Worm (Caenorhabditis elegans) whole organism, L2 larva: ENCODE results near the gene acs-15.
"Not testable (repeated sequence)": the region's sequence is repeated elsewhere in the genome, so short reads cannot be mapped to it uniquely, and the experiment has no call there.

ENCODE experiments used
- C34F6.9 ChIP-seq: fragments of 150-350 bp; optimal IDR thresholded peaks from 2 replicates; lab custom pipeline; 2014; ENCODE audit warnings: missing biosample characterization, missing genetic modification characterization
- R02D3.7 ChIP-seq: fragments of 150-350 bp; optimal IDR thresholded peaks from 2 replicates; lab custom pipeline; 2014; ENCODE audit warnings: missing biosample characterization, missing genetic modification characterization
- Y55F3AM.14 ChIP-seq: fragments of 200-800 bp; sonication (Bioruptor generic); optimal IDR thresholded peaks from 2 replicates; lab custom pipeline; 2018; ENCODE audit warnings: mild to moderate bottlenecking, missing genetic modification characterization, missing compliant biosample characterization
- ZK546.5 ChIP-seq: sonication (generic microtip); optimal IDR thresholded peaks from 2 replicates; lab custom pipeline; 2017; ENCODE audit warnings: missing biosample characterization, missing genetic modification characterization
- alr-1 ChIP-seq: fragments of 150-350 bp; optimal IDR thresholded peaks from 2 replicates; lab custom pipeline; 2014; ENCODE audit warnings: missing biosample characterization, missing genetic modification characterization
- blmp-1 ChIP-seq: sonication (generic microtip); optimal IDR thresholded peaks from 2 replicates; lab custom pipeline; 2017; ENCODE audit warnings: missing genetic modification characterization, mild to moderate bottlenecking, missing compliant biosample characterization, antibody characterized with exemption, moderate library complexity; ENCODE audit not compliant: insufficient read depth
- ceh-16 ChIP-seq: fragments of 150-350 bp; optimal IDR thresholded peaks from 2 replicates; lab custom pipeline; 2014; ENCODE audit warnings: missing biosample characterization, missing genetic modification characterization
- ceh-82 ChIP-seq: fragments of 150-350 bp; optimal IDR thresholded peaks from 2 replicates; lab custom pipeline; 2014; ENCODE audit warnings: missing biosample characterization, missing genetic modification characterization
- egl-27 ChIP-seq: sonication (generic microtip); optimal IDR thresholded peaks from 3 replicates; lab custom pipeline; 2017; ENCODE audit warnings: missing biosample characterization, missing genetic modification reagents, missing genetic modification characterization
- elt-1 ChIP-seq: fragments of 150-350 bp; optimal IDR thresholded peaks from 2 replicates; lab custom pipeline; 2014; ENCODE audit warnings: missing biosample characterization, missing genetic modification characterization
- elt-3 ChIP-seq: sonication (generic microtip); optimal IDR thresholded peaks from 2 replicates; lab custom pipeline; 2017; ENCODE audit warnings: missing biosample characterization, missing genetic modification characterization
- fos-1 ChIP-seq: fragments of 150-350 bp; optimal IDR thresholded peaks from 2 replicates; lab custom pipeline; 2014; ENCODE audit warnings: missing biosample characterization, missing genetic modification characterization
- gmeb-1 ChIP-seq: fragments of 150-350 bp; optimal IDR thresholded peaks from 2 replicates; lab custom pipeline; 2014; ENCODE audit warnings: missing biosample characterization, missing genetic modification characterization
- lin-13 ChIP-seq: fragments of 150-350 bp; optimal IDR thresholded peaks from 2 replicates; lab custom pipeline; 2014; ENCODE audit warnings: missing biosample characterization, missing genetic modification reagents, missing genetic modification characterization
- lin-39 ChIP-seq: fragments of 150-350 bp; optimal IDR thresholded peaks from 2 replicates; lab custom pipeline; 2014; ENCODE audit warnings: missing biosample characterization, missing genetic modification reagents, missing genetic modification characterization
- lsy-2 ChIP-seq, 2 experiments: fragments of 150-350 bp in 1 of 2; sonication (generic microtip) in 1 of 2; optimal IDR thresholded peaks; 2 replicates each; lab custom pipeline; 2014 to 2017; ENCODE audit warnings: missing biosample characterization in 2 of 2, missing genetic modification characterization in 2 of 2
- mab-5 ChIP-seq: fragments of 150-350 bp; optimal IDR thresholded peaks from 2 replicates; lab custom pipeline; 2014; ENCODE audit warnings: missing biosample characterization, missing genetic modification characterization
- nhr-12 ChIP-seq: fragments of 150-350 bp; optimal IDR thresholded peaks from 2 replicates; lab custom pipeline; 2014; ENCODE audit warnings: missing biosample characterization, missing genetic modification characterization
- nhr-129 ChIP-seq: fragments of 150-350 bp; optimal IDR thresholded peaks from 2 replicates; lab custom pipeline; 2014; ENCODE audit warnings: missing biosample characterization, missing genetic modification characterization
- nhr-21 ChIP-seq: fragments of 150-350 bp; optimal IDR thresholded peaks from 2 replicates; lab custom pipeline; 2014; ENCODE audit warnings: missing biosample characterization, missing genetic modification characterization
- nhr-25 ChIP-seq: fragments of 150-350 bp; sonication (generic microtip); optimal IDR thresholded peaks from 3 replicates; lab custom pipeline; 2014; ENCODE audit warnings: missing biosample characterization, missing genetic modification characterization
- nhr-6 ChIP-seq: fragments of 150-350 bp; optimal IDR thresholded peaks from 2 replicates; lab custom pipeline; 2014; ENCODE audit warnings: missing biosample characterization, missing genetic modification characterization
- nhr-77 ChIP-seq: fragments of 150-350 bp; optimal IDR thresholded peaks from 2 replicates; lab custom pipeline; 2014; ENCODE audit warnings: missing biosample characterization, missing genetic modification characterization
- peb-1 ChIP-seq: fragments of 150-350 bp; optimal IDR thresholded peaks from 2 replicates; lab custom pipeline; 2014; ENCODE audit warnings: missing biosample characterization, missing genetic modification characterization
- sem-4 ChIP-seq: fragments of 150-350 bp; optimal IDR thresholded peaks from 2 replicates; lab custom pipeline; 2014; ENCODE audit warnings: missing biosample characterization, missing genetic modification reagents, missing genetic modification characterization
- skn-1 ChIP-seq: sonication (generic microtip); optimal IDR thresholded peaks from 2 replicates; lab custom pipeline; 2017; ENCODE audit warnings: missing biosample characterization, missing genetic modification characterization
- sma-3 ChIP-seq: sonication (generic microtip); optimal IDR thresholded peaks from 2 replicates; lab custom pipeline; 2016; ENCODE audit warnings: missing genetic modification reagents, missing genetic modification characterization, missing compliant biosample characterization
- sma-9 ChIP-seq, 2 experiments: fragments of 150-350 bp in 1 of 2; sonication (generic microtip) in 1 of 2; optimal IDR thresholded peaks; 2 replicates each; lab custom pipeline; 2014 to 2016; ENCODE audit warnings: missing genetic modification characterization in 2 of 2, mild to moderate bottlenecking in 1 of 2, missing biosample characterization in 1 of 2, missing compliant biosample characterization in 1 of 2, missing genetic modification reagents in 1 of 2, moderate library complexity in 1 of 2
- snpc-4 ChIP-seq: fragments of 150-350 bp; optimal IDR thresholded peaks from 2 replicates; lab custom pipeline; 2014; ENCODE audit warnings: missing biosample characterization, missing genetic modification characterization
- unc-39 ChIP-seq: fragments of 150-350 bp; optimal IDR thresholded peaks from 2 replicates; lab custom pipeline; 2014; ENCODE audit warnings: missing biosample characterization, missing genetic modification characterization
- unc-55 ChIP-seq: fragments of 150-350 bp; sonication (generic microtip); optimal IDR thresholded peaks from 3 replicates; lab custom pipeline; 2014; ENCODE audit warnings: missing biosample characterization, missing genetic modification reagents, missing genetic modification characterization
- unc-62 ChIP-seq: fragments of 150-350 bp; optimal IDR thresholded peaks from 2 replicates; lab custom pipeline; 2014; ENCODE audit warnings: missing biosample characterization, missing genetic modification reagents, missing genetic modification characterization
- zag-1 ChIP-seq: fragments of 150-350 bp; optimal IDR thresholded peaks from 2 replicates; lab custom pipeline; 2014; ENCODE audit warnings: missing biosample characterization, missing genetic modification characterization

The acs-15 gene

ce11 chrII:950374-950773, 17.6 kb downstream of the acs-15 start:
- peak; percentile 54 for TF ChIP-seq sma-9 (GFP tag; optimal IDR thresholded peaks at IDR 0.05; lab: Kevin White, UChicago)
- no peak for TF ChIP-seq sma-9 (tag; optimal IDR thresholded peaks at IDR 0.05; lab: Kevin White, UChicago)
- TF ChIP-seq unc-55 (GFP tag; lab: Kevin White, UChicago): peak; percentile 33
- no peak for TF ChIP-seq elt-3
- peak; percentile 34 for TF ChIP-seq C34F6.9
- TF ChIP-seq, all 48 proteins: peak for 3

ce11 chrII:953052-953451, 20.2 kb downstream of the acs-15 start:
- no peak for TF ChIP-seq elt-1
- no peak for TF ChIP-seq alr-1 (tag; lab: Kevin White, UChicago)
- no peak for TF ChIP-seq nhr-12
- TF ChIP-seq ceh-82 (tag; lab: Kevin White, UChicago): no peak
- no peak for TF ChIP-seq nhr-21
- no peak for TF ChIP-seq nhr-77 (tag; lab: Kevin White, UChicago)
- TF ChIP-seq sma-9 (GFP tag; optimal IDR thresholded peaks at IDR 0.05; lab: Kevin White, UChicago): no peak
- no peak for TF ChIP-seq sma-9 (tag; optimal IDR thresholded peaks at IDR 0.05; lab: Kevin White, UChicago)
- TF ChIP-seq nhr-6 (tag; lab: Kevin White, UChicago): no peak
- no peak for TF ChIP-seq sma-3 (GFP tag; lab: Kevin White, UChicago)
- TF ChIP-seq snpc-4 (tag; lab: Kevin White, UChicago): no peak
- no peak for TF ChIP-seq nhr-129 (tag; lab: Kevin White, UChicago)
- TF ChIP-seq nhr-25 (tag; lab: Kevin White, UChicago): no peak
- TF ChIP-seq Y55F3AM.14 (GFP tag; lab: Kevin White, UChicago): no peak
- no peak for TF ChIP-seq mab-5 (tag; lab: Kevin White, UChicago)
- TF ChIP-seq lsy-2 (tag; optimal IDR thresholded peaks at IDR 0.05; lab: Kevin White, UChicago): no peak

DNA sequence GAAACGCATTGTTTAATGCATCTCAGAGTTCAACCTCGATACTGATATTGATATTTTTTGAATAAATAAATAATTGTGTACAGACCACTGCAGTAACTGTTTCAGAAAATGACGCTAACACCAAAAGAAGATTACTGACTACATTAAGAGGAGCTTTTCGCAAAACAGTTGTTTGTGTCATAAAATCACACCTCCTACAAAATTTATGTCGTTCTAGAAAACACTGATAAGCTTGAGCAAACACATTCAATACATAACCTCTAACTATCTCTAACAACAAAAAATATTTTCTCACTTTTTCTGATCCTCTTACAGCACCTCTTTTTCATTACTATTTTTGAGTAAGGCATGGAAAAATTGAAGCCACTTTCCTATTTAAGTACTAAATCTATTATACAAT, 21.8 kb downstream of the acs-15 start, which contains the start of gene fbxc-7:
Gene fbxc-7 (plus strand): TSS at position 301 of the 400 bp plus-strand sequence.
- not testable (repeated sequence) for TF ChIP-seq nhr-6 (tag; lab: Kevin White, UChicago); nhr-12; skn-1 (tag; lab: Kevin White, UChicago)

DNA sequence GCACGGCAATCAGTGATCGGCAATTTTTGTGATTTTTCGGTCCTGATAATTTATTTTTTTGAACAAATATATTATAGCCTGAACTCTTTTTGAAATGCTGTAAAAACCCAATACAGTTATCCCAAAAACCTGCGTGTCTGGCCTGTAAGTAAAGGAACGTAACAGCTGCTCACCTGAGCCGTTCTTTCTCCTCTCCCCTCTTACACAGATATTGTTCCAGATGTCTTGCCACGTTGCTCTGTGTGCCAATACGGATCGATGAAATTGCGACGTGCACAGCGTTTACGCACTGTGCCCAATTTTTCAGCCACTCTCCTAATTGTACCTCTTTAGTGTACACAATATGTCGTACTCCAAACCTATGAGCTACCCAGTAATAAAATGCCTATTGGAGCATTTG, 25.8 kb downstream of the acs-15 start, which contains the start of gene sdz-4:
Gene sdz-4 (plus strand): TSS at position 301 of the 400 bp plus-strand sequence.
- TF ChIP-seq lin-13 (GFP tag; lab: Kevin White, UChicago) (no peak), elt-3 (no peak), alr-1 (tag; lab: Kevin White, UChicago) (no peak), Y55F3AM.14 (GFP tag; lab: Kevin White, UChicago) (no peak), nhr-129 (tag; lab: Kevin White, UChicago) (no peak), nhr-25 (tag; lab: Kevin White, UChicago) (no peak), ceh-16 (tag; lab: Kevin White, UChicago) (no peak), sem-4 (tag; lab: Kevin White, UChicago) (no peak), blmp-1 (tag; lab: Kevin White, UChicago) (no peak)

DNA sequence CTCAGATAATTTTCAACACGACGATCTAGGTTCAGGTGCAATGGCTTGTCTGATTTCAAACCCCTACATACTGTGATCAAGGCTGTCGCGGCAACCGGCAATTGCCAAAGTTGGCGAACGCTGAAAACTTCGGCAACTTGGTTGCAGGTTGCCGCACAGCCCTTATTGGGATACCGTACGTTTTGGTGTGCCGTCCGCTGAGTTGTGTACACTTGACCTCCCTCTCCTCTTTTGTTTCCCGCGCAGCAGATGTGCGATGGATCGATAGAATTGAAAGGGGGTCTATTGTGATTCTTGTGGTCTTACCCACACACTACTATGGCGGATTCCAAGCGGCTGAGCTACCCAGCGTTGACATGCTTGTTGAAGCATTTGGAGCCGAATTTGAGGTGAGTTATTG, 27.4 kb downstream of the acs-15 start, which contains the start of the genes C32B5.18 and C32B5.7:
Gene C32B5.18 (plus strand): TSS at position 301 of the 400 bp plus-strand sequence.
Gene C32B5.7 (plus strand): TSS at position 311 of the 400 bp plus-strand sequence.
- no peak for TF ChIP-seq nhr-129 (tag; lab: Kevin White, UChicago)
- no peak for TF ChIP-seq fos-1 (tag; lab: Kevin White, UChicago)
- no peak for TF ChIP-seq lin-39 (tag; lab: Kevin White, UChicago)
- TF ChIP-seq zag-1: no peak
- no peak for TF ChIP-seq R02D3.7 (tag; lab: Kevin White, UChicago)
- TF ChIP-seq nhr-12: no peak
- TF ChIP-seq peb-1 (tag; lab: Kevin White, UChicago): no peak
- TF ChIP-seq C34F6.9: no peak
- no peak for TF ChIP-seq alr-1 (tag; lab: Kevin White, UChicago)
- no peak for TF ChIP-seq elt-3
- TF ChIP-seq unc-39 (tag; lab: Kevin White, UChicago): no peak
- no peak for TF ChIP-seq sma-3 (GFP tag; lab: Kevin White, UChicago)
- no peak for TF ChIP-seq ZK546.5
- TF ChIP-seq egl-27 (tag; lab: Kevin White, UChicago): no peak

- TF ChIP-seq unc-55 (GFP tag; lab: Kevin White, UChicago) (no peak), gmeb-1 (tag; lab: Kevin White, UChicago) (no peak), Y55F3AM.14 (GFP tag; lab: Kevin White, UChicago) (no peak), sem-4 (tag; lab: Kevin White, UChicago) (no peak), nhr-25 (tag; lab: Kevin White, UChicago) (no peak), unc-62 (no peak), nhr-12 (no peak), nhr-6 (tag; lab: Kevin White, UChicago) (no peak)
Measured at ce11 chrII:961961-962360, 29.1 kb downstream of the acs-15 start, which contains the start of gene C32B5.13. Gene C32B5.13 (minus strand): TSS chrII:962061.
